Worm (Caenorhabditis elegans) whole organism, L4 larva: ENCODE measurements around the gene C15C7.4.

Experiments used
- D1046.2 ChIP-seq: fragments of 200-800 bp; sonication (Bioruptor generic); IDR thresholded peaks from 2 replicates; pipeline ENCODE4 v1.3.6; 2022; ENCODE audit warnings: missing genetic modification characterization, missing compliant biosample characterization
- F37D6.2 ChIP-seq: sonication (generic microtip); optimal IDR thresholded peaks from 2 replicates; lab custom pipeline; 2016; ENCODE audit warnings: mild to moderate bottlenecking, missing genetic modification characterization, missing compliant biosample characterization
- R02D3.7 ChIP-seq: fragments of 150-350 bp; sonication (generic microtip); optimal IDR thresholded peaks from 3 replicates; lab custom pipeline; 2014; ENCODE audit warnings: missing biosample characterization, missing genetic modification characterization
- T20F7.1 ChIP-seq: fragments of 200-800 bp; sonication (Bioruptor generic); optimal IDR thresholded peaks from 2 replicates; lab custom pipeline; 2018; ENCODE audit warnings: mild to moderate bottlenecking, missing genetic modification characterization, missing compliant biosample characterization
- T26A8.4 ChIP-seq: fragments of 200-800 bp; sonication (Bioruptor generic); IDR thresholded peaks from 2 replicates; pipeline ENCODE4 v1.3.6; 2022; ENCODE audit warnings: missing genetic modification characterization, missing compliant biosample characterization
- ZK337.2 ChIP-seq: fragments of 200-800 bp; sonication (Bioruptor generic); IDR thresholded peaks from 2 replicates; pipeline ENCODE4 v1.3.6; 2022; ENCODE audit warnings: missing genetic modification reagents, missing genetic modification characterization, missing compliant biosample characterization
- ZK546.5 ChIP-seq, 2 experiments: sonication (generic microtip); optimal IDR thresholded peaks; 2 replicates each; lab custom pipeline; 2017; ENCODE audit warnings: missing biosample characterization in 2 of 2, missing genetic modification characterization in 2 of 2
- aha-1 ChIP-seq: fragments of 150-350 bp; peaks from one replicate; lab custom pipeline; 2014; ENCODE audit warnings: missing biosample characterization, missing genetic modification characterization
- attf-4 ChIP-seq: sonication (generic microtip); optimal IDR thresholded peaks from 3 replicates; lab custom pipeline; 2017; ENCODE audit warnings: missing biosample characterization, missing genetic modification characterization
- ceh-20 ChIP-seq: fragments of 200-800 bp; sonication (Bioruptor generic); IDR thresholded peaks from 2 replicates; pipeline ENCODE4 v1.3.6; 2022; ENCODE audit warnings: missing genetic modification reagents, missing genetic modification characterization, missing compliant biosample characterization
- cey-2 ChIP-seq: sonication (generic microtip); optimal IDR thresholded peaks from 3 replicates; lab custom pipeline; 2017; ENCODE audit warnings: missing genetic modification characterization, mild to moderate bottlenecking, missing compliant biosample characterization, antibody characterized with exemption, borderline replicate concordance; ENCODE audit not compliant: insufficient read depth
- ctbp-1 ChIP-seq: fragments of 200-800 bp; sonication (Bioruptor generic); IDR thresholded peaks from 2 replicates; pipeline ENCODE4 v1.3.6; 2022; ENCODE audit warnings: missing genetic modification reagents, missing genetic modification characterization, missing compliant biosample characterization
- daf-12 ChIP-seq: fragments of 150-350 bp; optimal IDR thresholded peaks from 2 replicates; lab custom pipeline; 2014; ENCODE audit warnings: missing biosample characterization, missing genetic modification reagents, missing genetic modification characterization
- daf-16 ChIP-seq, 3 experiments: sonication (generic microtip); optimal IDR thresholded peaks; 2 replicates each; lab custom pipeline; 2016 to 2017; ENCODE audit warnings: missing genetic modification characterization in 3 of 3, missing genetic modification reagents in 3 of 3, mild to moderate bottlenecking in 2 of 3, missing compliant biosample characterization in 2 of 3, missing biosample characterization in 1 of 3, moderate library complexity in 1 of 3
- daf-19 ChIP-seq: fragments of 200-800 bp; sonication (Bioruptor generic); conservative IDR thresholded peaks from 2 replicates; pipeline ENCODE4 v1.3.6; 2022; ENCODE audit warnings: missing genetic modification characterization, missing compliant biosample characterization
- dmd-6 ChIP-seq: fragments of 200-800 bp; sonication (Bioruptor generic); IDR thresholded peaks from 2 replicates; pipeline ENCODE4 v1.3.6; 2022; ENCODE audit warnings: missing genetic modification reagents, missing genetic modification characterization, missing compliant biosample characterization
- dpl-1 ChIP-seq: fragments of 150-350 bp; optimal IDR thresholded peaks from 2 replicates; lab custom pipeline; 2014; ENCODE audit warnings: missing biosample characterization, missing genetic modification reagents, missing genetic modification characterization
- duxl-1 ChIP-seq: sonication (generic microtip); optimal IDR thresholded peaks from 2 replicates; lab custom pipeline; 2016; ENCODE audit warnings: mild to moderate bottlenecking, missing genetic modification characterization, moderate library complexity, missing compliant biosample characterization; ENCODE audit not compliant: poor library complexity
- dve-1 ChIP-seq: sonication (generic microtip); optimal IDR thresholded peaks from 2 replicates; lab custom pipeline; 2017; ENCODE audit warnings: antibody characterized with exemption, mild to moderate bottlenecking, missing genetic modification characterization, missing compliant biosample characterization; ENCODE audit not compliant: insufficient read depth
- hif-1 ChIP-seq, 2 experiments: sonication (generic microtip); optimal IDR thresholded peaks; 2 replicates each; lab custom pipeline; 2016 to 2017; ENCODE audit warnings: missing compliant biosample characterization in 2 of 2, missing genetic modification characterization in 2 of 2, missing genetic modification reagents in 2 of 2, missing genotype in 2 of 2, mild to moderate bottlenecking in 1 of 2
- hlh-11 ChIP-seq: fragments of 200-800 bp; sonication (Bioruptor generic); optimal IDR thresholded peaks from 2 replicates; lab custom pipeline; 2018; ENCODE audit warnings: mild to moderate bottlenecking, missing genetic modification characterization, missing compliant biosample characterization
- hlh-30 ChIP-seq: sonication (generic microtip); optimal IDR thresholded peaks from 2 replicates; lab custom pipeline; 2017; ENCODE audit warnings: antibody characterized with exemption, mild to moderate bottlenecking, missing genetic modification characterization, missing compliant biosample characterization; ENCODE audit not compliant: insufficient read depth
- hmg-1.1 ChIP-seq: fragments of 200-800 bp; sonication (Bioruptor generic); IDR thresholded peaks from 2 replicates; pipeline ENCODE4 v1.3.6; 2022; ENCODE audit warnings: missing genetic modification reagents, missing genetic modification characterization, missing compliant biosample characterization
- jun-1 ChIP-seq: fragments of 150-350 bp; optimal IDR thresholded peaks from 2 replicates; lab custom pipeline; 2014; ENCODE audit warnings: missing biosample characterization, missing genetic modification reagents, missing genetic modification characterization
- lin-13 ChIP-seq: fragments of 150-350 bp; optimal IDR thresholded peaks from 2 replicates; lab custom pipeline; 2014; ENCODE audit warnings: missing biosample characterization, missing genetic modification reagents, missing genetic modification characterization
- lin-38 ChIP-seq: fragments of 200-800 bp; sonication (Bioruptor generic); IDR thresholded peaks from 2 replicates; pipeline ENCODE4 v1.3.6; 2022; ENCODE audit warnings: missing genetic modification reagents, missing genetic modification characterization, missing compliant biosample characterization
- lin-39 ChIP-seq: fragments of 150-350 bp; optimal IDR thresholded peaks from 2 replicates; lab custom pipeline; 2014; ENCODE audit warnings: missing biosample characterization, missing genetic modification reagents, missing genetic modification characterization
- lsy-2 ChIP-seq, 2 experiments: fragments of 150-350 bp in 1 of 2; sonication (generic microtip) in 1 of 2; optimal IDR thresholded peaks; 2 replicates each; lab custom pipeline; 2014 to 2017; ENCODE audit warnings: missing biosample characterization in 2 of 2, missing genetic modification characterization in 2 of 2
- madf-5 ChIP-seq, 2 experiments: fragments of 200-800 bp; sonication (Bioruptor generic); IDR thresholded peaks; 2 replicates each; pipeline ENCODE4 v1.3.6; 2022; ENCODE audit warnings: missing compliant biosample characterization in 2 of 2, missing genetic modification characterization in 2 of 2
- madf-9 ChIP-seq: fragments of 200-800 bp; sonication (Bioruptor generic); conservative IDR thresholded peaks from 2 replicates; pipeline ENCODE4 v1.3.6; 2022; ENCODE audit warnings: missing genetic modification reagents, missing genetic modification characterization, missing compliant biosample characterization
- mdl-1 ChIP-seq, 2 experiments: fragments of 150-350 bp in 1 of 2; sonication (generic microtip) in 1 of 2; optimal IDR thresholded peaks; 2 replicates each; lab custom pipeline; 2014 to 2017; ENCODE audit warnings: missing biosample characterization in 2 of 2, missing genetic modification characterization in 2 of 2
- mep-1 ChIP-seq: fragments of 150-350 bp; sonication (generic microtip); optimal IDR thresholded peaks from 3 replicates; lab custom pipeline; 2014; ENCODE audit warnings: missing biosample characterization, missing genetic modification characterization
- mes-2 ChIP-seq: sonication (generic microtip); optimal IDR thresholded peaks from 2 replicates; lab custom pipeline; 2016; ENCODE audit warnings: missing genotype, mild to moderate bottlenecking, missing genetic modification characterization, missing compliant biosample characterization; ENCODE audit not compliant: poor library complexity, severe bottlenecking
- mxl-2 ChIP-seq: fragments of 200-800 bp; sonication (Bioruptor generic); conservative IDR thresholded peaks from 2 replicates; pipeline ENCODE4 v1.3.6; 2022; ENCODE audit warnings: missing genetic modification reagents, missing genetic modification characterization, missing compliant biosample characterization
- nhr-10 ChIP-seq: fragments of 150-350 bp; optimal IDR thresholded peaks from 2 replicates; lab custom pipeline; 2014; ENCODE audit warnings: missing biosample characterization, missing genetic modification characterization
- nhr-102 ChIP-seq: sonication (generic microtip); optimal IDR thresholded peaks from 2 replicates; lab custom pipeline; 2016; ENCODE audit warnings: mild to moderate bottlenecking, missing genetic modification characterization, moderate library complexity, missing compliant biosample characterization
- nhr-25 ChIP-seq: sonication (generic microtip); optimal IDR thresholded peaks from 2 replicates; lab custom pipeline; 2017; ENCODE audit warnings: missing genetic modification characterization, mild to moderate bottlenecking, missing compliant biosample characterization, antibody characterized with exemption, moderate library complexity, borderline replicate concordance; ENCODE audit not compliant: insufficient read depth
- nhr-28 ChIP-seq: fragments of 150-350 bp; optimal IDR thresholded peaks from 2 replicates; lab custom pipeline; 2014; ENCODE audit warnings: missing biosample characterization, missing genetic modification characterization
- nhr-6 ChIP-seq: fragments of 150-350 bp; optimal IDR thresholded peaks from 2 replicates; lab custom pipeline; 2014; ENCODE audit warnings: missing biosample characterization, missing genetic modification characterization
- nhr-77 ChIP-seq: fragments of 150-350 bp; optimal IDR thresholded peaks from 2 replicates; lab custom pipeline; 2014; ENCODE audit warnings: missing biosample characterization, missing genetic modification characterization
- pha-4 ChIP-seq, 2 experiments: fragments of 150-350 bp in 1 of 2; fragments of 200-800 bp in 1 of 2; sonication (Bioruptor generic) in 1 of 2; IDR thresholded peaks in 1 of 2; optimal IDR thresholded peaks in 1 of 2; 2 replicates each; pipeline versions ENCODE4 v1.3.6 to Lab custom; 2014 to 2022; ENCODE audit warnings: missing genetic modification characterization in 2 of 2, missing genetic modification reagents in 2 of 2, missing biosample characterization in 1 of 2, missing compliant biosample characterization in 1 of 2
- rbr-2 ChIP-seq: sonication (generic microtip); optimal IDR thresholded peaks from 2 replicates; lab custom pipeline; 2016; ENCODE audit warnings: missing genotype, missing genetic modification characterization, missing compliant biosample characterization
- set-16 ChIP-seq: fragments of 200-800 bp; sonication (Bioruptor generic); IDR thresholded peaks from 2 replicates; pipeline ENCODE4 v1.3.6; 2022; ENCODE audit warnings: missing genetic modification reagents, missing genetic modification characterization, missing compliant biosample characterization
- snpc-4 ChIP-seq: fragments of 150-350 bp; optimal IDR thresholded peaks from 2 replicates; lab custom pipeline; 2014; ENCODE audit warnings: missing biosample characterization, missing genetic modification characterization
- tag-97 ChIP-seq: fragments of 200-800 bp; sonication (Bioruptor generic); IDR thresholded peaks from 2 replicates; pipeline ENCODE4 v1.3.6; 2022; ENCODE audit warnings: missing genetic modification characterization, missing compliant biosample characterization
- zag-1 ChIP-seq: fragments of 150-350 bp; optimal IDR thresholded peaks from 2 replicates; lab custom pipeline; 2014; ENCODE audit warnings: missing biosample characterization, missing genetic modification characterization
- ztf-7 ChIP-seq: fragments of 150-350 bp; optimal IDR thresholded peaks from 2 replicates; lab custom pipeline; 2014; ENCODE audit warnings: missing biosample characterization, missing genetic modification characterization

C15C7.4 gene

DNA sequence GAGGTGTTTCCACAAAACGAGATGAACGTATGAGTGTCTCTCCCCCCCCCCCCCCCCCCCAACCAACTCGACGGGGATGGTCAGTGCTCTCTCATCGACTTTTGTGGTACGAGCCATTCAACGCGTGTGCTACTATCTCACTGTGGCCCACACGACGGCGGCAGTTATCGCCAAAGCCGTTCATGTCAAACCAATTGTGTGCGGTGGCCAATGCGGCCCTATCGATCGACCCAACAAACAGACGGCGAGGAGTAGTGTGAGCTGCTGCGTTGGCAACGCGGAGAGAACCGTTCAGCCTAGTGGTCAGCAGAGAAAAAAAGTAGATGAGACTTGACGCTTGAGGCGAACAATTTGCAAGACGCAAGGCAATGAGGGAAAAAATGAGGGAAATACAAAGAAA lies 42.5 kb upstream of the C15C7.4 start (continued):
- TF ChIP-seq ztf-7 (tag; lab: Kevin White, UChicago) (no peak), pha-4 (GFP tag; IDR thresholded peaks at IDR 0.05; lab: Robert Waterston, UW) (no peak), pha-4 (tag; optimal IDR thresholded peaks at IDR 0.05; lab: Kevin White, UChicago) (no peak), zag-1 (tag; lab: Kevin White, UChicago) (no peak), tag-97 (GFP tag; lab: Robert Waterston, UW) (no peak), ZK337.2 (no peak), nhr-6 (peak; percentile 35), lin-39 (no peak), lsy-2 (tag; optimal IDR thresholded peaks at IDR 0.05; lab: Kevin White, UChicago) (peak in 1 of 2 experiments; percentile 24), aha-1 (peak; percentile 94), lin-13 (no peak), set-16 (GFP tag; lab: Robert Waterston, UW) (peak; percentile 50; the same call in 1 of the 2 replicates), cey-2 (no peak), T26A8.4 (GFP tag; lab: Robert Waterston, UW) (peak; percentile 24; the same call in 1 of the 2 replicates), hmg-1.1 (0 out of 2 replicates have a peak, but pooled peaks have one; percentile 39), ctbp-1 (GFP tag; lab: Robert Waterston, UW) (no peak), daf-19 (GFP tag; lab: Robert Waterston, UW) (no peak), madf-5 (GFP tag; IDR thresholded peaks at IDR 0.05; lab: Robert Waterston, UW) (no peak), D1046.2 (GFP tag; lab: Robert Waterston, UW) (no peak), snpc-4 (tag; lab: Kevin White, UChicago) (no peak), ZK546.5 (tag; optimal IDR thresholded peaks at IDR 0.05; lab: Kevin White, UChicago) (no peak), ceh-20 (GFP tag; lab: Robert Waterston, UW) (no peak)

DNA sequence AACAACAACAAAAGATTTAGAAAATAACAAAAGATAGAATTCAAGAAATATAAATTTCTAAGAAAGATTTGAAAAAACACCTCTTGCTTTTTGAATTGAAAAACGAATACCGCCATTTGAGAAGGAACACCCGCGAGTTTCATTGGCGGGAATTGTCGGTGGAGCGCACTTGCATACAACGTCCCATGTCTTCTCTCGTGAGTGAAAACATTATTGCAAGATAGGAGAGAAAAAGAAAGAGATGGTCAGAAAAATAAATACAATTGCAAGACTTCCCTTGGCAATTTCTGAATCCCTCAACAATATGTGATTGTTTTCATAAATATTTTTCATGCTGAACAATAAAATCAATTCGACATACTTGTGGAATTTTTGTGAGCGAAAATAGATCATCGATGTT lies 39.2 kb upstream of the C15C7.4 start, which contains the start of gene K10B3.5:
K10B3.5 (minus strand) TSS at position 343 of the 400 bp plus-strand sequence.
- TF ChIP-seq dmd-6 (0 out of 2 replicates have a peak, but pooled peaks have one; percentile 29), nhr-25 (tag; lab: Kevin White, UChicago) (peak; percentile 4), T20F7.1 (peak; percentile 52), hlh-11 (tag; lab: Kevin White, UChicago) (peak; percentile 55), daf-12 (no peak), lin-38 (peak; percentile 95), mdl-1 (tag; optimal IDR thresholded peaks at IDR 0.05; lab: Kevin White, UChicago) (peak in 1 of 2 experiments; percentile 23), aha-1 (peak; percentile 97), dpl-1 (GFP tag; lab: Kevin White, UChicago) (peak; percentile 80), duxl-1 (tag; lab: Kevin White, UChicago) (peak; percentile 12), F37D6.2 (tag; lab: Kevin White, UChicago) (peak; percentile 21), mxl-2 (GFP tag; lab: Robert Waterston, UW) (no peak), rbr-2 (tag; lab: Kevin White, UChicago) (peak; percentile 68), madf-9 (GFP tag; lab: Robert Waterston, UW) (no peak), mes-2 (tag; lab: Kevin White, UChicago) (peak; percentile 85), mep-1 (tag; lab: Kevin White, UChicago) (peak; percentile 89), nhr-6 (peak; percentile 52), lin-13 (peak; percentile 67), lsy-2 (tag; optimal IDR thresholded peaks at IDR 0.05; lab: Kevin White, UChicago) (peak in 1 of 2 experiments; percentile 74), daf-16 (GFP tag; optimal IDR thresholded peaks at IDR 0.05; lab: Kevin White, UChicago) (peak in 1 of 2 experiments; percentile 43), daf-16 (tag; optimal IDR thresholded peaks at IDR 0.05; lab: Kevin White, UChicago) (peak; percentile 50), hlh-30 (tag; lab: Kevin White, UChicago) (peak; percentile 99), pha-4 (GFP tag; IDR thresholded peaks at IDR 0.05; lab: Robert Waterston, UW) (no peak), pha-4 (tag; optimal IDR thresholded peaks at IDR 0.05; lab: Kevin White, UChicago) (peak; percentile 55), nhr-77 (tag; lab: Kevin White, UChicago) (peak; percentile 34), nhr-102 (peak; percentile 16), hmg-1.1 (peak; percentile 55), dve-1 (peak; percentile 63), nhr-28 (tag; lab: Kevin White, UChicago) (peak; percentile 48), attf-4 (no peak), R02D3.7 (tag; lab: Kevin White, UChicago) (no peak), nhr-10 (tag; lab: Kevin White, UChicago) (no peak), hif-1 (tag; optimal IDR thresholded peaks at IDR 0.05; lab: Kevin White, UChicago) (peak in 1 of 2 experiments; percentile 73), jun-1 (tag; lab: Kevin White, UChicago) (no peak)
